Worm (Caenorhabditis elegans) whole organism, L1 larva: ENCODE measurements around the gene ssp-33.

Experiments used
- C16A3.4 ChIP-seq: fragments of 150-350 bp; optimal IDR thresholded peaks from 2 replicates; lab custom pipeline; 2014; ENCODE audit warnings: missing biosample characterization, missing genetic modification characterization
- F16B12.6 ChIP-seq: fragments of 150-350 bp; optimal IDR thresholded peaks from 2 replicates; lab custom pipeline; 2014; ENCODE audit warnings: missing biosample characterization, missing genetic modification characterization
- aly-2 ChIP-seq: fragments of 150-350 bp; optimal IDR thresholded peaks from 2 replicates; lab custom pipeline; 2014; ENCODE audit warnings: missing biosample characterization, missing genetic modification characterization
- blmp-1 ChIP-seq: fragments of 150-350 bp; optimal IDR thresholded peaks from 2 replicates; lab custom pipeline; 2014; ENCODE audit warnings: missing biosample characterization, missing genetic modification characterization
- ceh-82 ChIP-seq, 3 experiments: fragments of 150-350 bp in 1 of 3; sonication (generic microtip) in 2 of 3; optimal IDR thresholded peaks; 2 replicates each; lab custom pipeline; 2014 to 2017; ENCODE audit warnings: missing biosample characterization in 3 of 3, missing genetic modification characterization in 3 of 3
- ceh-88 ChIP-seq: fragments of 200-800 bp; sonication (Bioruptor generic); IDR thresholded peaks from 2 replicates; pipeline ENCODE4 v1.3.6; 2022; ENCODE audit warnings: missing genetic modification characterization, missing compliant biosample characterization
- dpl-1 ChIP-seq, 3 experiments: fragments of 150-350 bp in 2 of 3; sonication (generic microtip) in 1 of 3; optimal IDR thresholded peaks; 2 replicates each; lab custom pipeline; 2014 to 2017; ENCODE audit warnings: missing biosample characterization in 3 of 3, missing genetic modification characterization in 3 of 3, missing genetic modification reagents in 3 of 3
- efl-1 ChIP-seq, 4 experiments: fragments of 150-350 bp; optimal IDR thresholded peaks in 3 of 4; peaks in 1 of 4; 1 replicate in 1 of 4; 2 replicates in 3 of 4; lab custom pipeline; 2014; ENCODE audit warnings: missing biosample characterization in 2 of 4, missing genetic modification characterization in 2 of 4, missing genetic modification reagents in 2 of 4
- efl-3 ChIP-seq: fragments of 200-800 bp; sonication (Bioruptor generic); optimal IDR thresholded peaks from 2 replicates; lab custom pipeline; 2018; ENCODE audit warnings: mild to moderate bottlenecking, missing genetic modification characterization, missing compliant biosample characterization
- egl-13 ChIP-seq: sonication (generic microtip); optimal IDR thresholded peaks from 2 replicates; lab custom pipeline; 2016; ENCODE audit warnings: missing genotype, missing genetic modification reagents, missing genetic modification characterization, missing compliant biosample characterization
- egl-27 ChIP-seq, 2 experiments: fragments of 150-350 bp in 1 of 2; sonication (generic microtip); optimal IDR thresholded peaks; 3 replicates each; lab custom pipeline; 2017 to 2018; ENCODE audit warnings: missing biosample characterization in 2 of 2, missing genetic modification characterization in 2 of 2, missing genetic modification reagents in 2 of 2
- elt-2 ChIP-seq: sonication (generic microtip); optimal IDR thresholded peaks from 2 replicates; lab custom pipeline; 2016; ENCODE audit warnings: missing genetic modification characterization, mild to moderate bottlenecking, inconsistent platforms, missing compliant biosample characterization, missing genetic modification reagents
- elt-3 ChIP-seq, 6 experiments: fragments of 150-350 bp in 1 of 6; sonication (generic microtip); optimal IDR thresholded peaks; 2 replicates each; lab custom pipeline; 2017 to 2018; ENCODE audit warnings: missing biosample characterization in 6 of 6, missing genetic modification characterization in 6 of 6, inconsistent platforms in 1 of 6
- ets-5 ChIP-seq: fragments of 200-800 bp; sonication (Bioruptor generic); IDR thresholded peaks from 2 replicates; pipeline ENCODE4 v1.3.6; 2022; ENCODE audit warnings: missing genetic modification characterization, missing compliant biosample characterization
- fkh-10 ChIP-seq: sonication (generic microtip); optimal IDR thresholded peaks from 2 replicates; lab custom pipeline; 2017; ENCODE audit warnings: missing biosample characterization, missing genetic modification reagents, missing genetic modification characterization
- fkh-4 ChIP-seq: sonication (generic microtip); optimal IDR thresholded peaks from 2 replicates; lab custom pipeline; 2016; ENCODE audit warnings: missing compliant biosample characterization, missing genetic modification characterization, borderline replicate concordance
- fkh-8 ChIP-seq: sonication (generic microtip); optimal IDR thresholded peaks from 2 replicates; lab custom pipeline; 2016; ENCODE audit warnings: mild to moderate bottlenecking, missing genetic modification characterization, missing compliant biosample characterization
- fos-1 ChIP-seq: fragments of 150-350 bp; optimal IDR thresholded peaks from 2 replicates; lab custom pipeline; 2014; ENCODE audit warnings: missing biosample characterization, missing genetic modification characterization
- hlh-17 ChIP-seq: fragments of 200-800 bp; sonication (Bioruptor generic); optimal IDR thresholded peaks from 2 replicates; lab custom pipeline; 2018; ENCODE audit warnings: missing genetic modification characterization, mild to moderate bottlenecking, missing compliant biosample characterization, moderate library complexity, borderline replicate concordance
- hlh-4 ChIP-seq: sonication (generic microtip); optimal IDR thresholded peaks from 2 replicates; lab custom pipeline; 2016; ENCODE audit warnings: mild to moderate bottlenecking, missing genetic modification characterization, missing compliant biosample characterization
- hpl-2 ChIP-seq: fragments of 150-350 bp; optimal IDR thresholded peaks from 2 replicates; lab custom pipeline; 2014; ENCODE audit warnings: missing biosample characterization, missing genetic modification reagents, missing genetic modification characterization
- isw-1 ChIP-seq: fragments of 200-800 bp; sonication (Bioruptor generic); IDR thresholded peaks from 2 replicates; pipeline ENCODE4 v1.3.6; 2022; ENCODE audit warnings: missing genetic modification characterization, missing compliant biosample characterization
- jun-1 ChIP-seq: fragments of 150-350 bp; optimal IDR thresholded peaks from 2 replicates; lab custom pipeline; 2014; ENCODE audit warnings: missing biosample characterization, missing genetic modification reagents, missing genetic modification characterization
- lin-13 ChIP-seq: fragments of 150-350 bp; optimal IDR thresholded peaks from 2 replicates; lab custom pipeline; 2014; ENCODE audit warnings: missing biosample characterization, missing genetic modification reagents, missing genetic modification characterization
- lin-14 ChIP-seq: fragments of 200-800 bp; sonication (Bioruptor generic); optimal IDR thresholded peaks from 2 replicates; lab custom pipeline; 2018; ENCODE audit warnings: mild to moderate bottlenecking, missing genetic modification characterization, moderate library complexity, missing compliant biosample characterization
- lin-15B ChIP-seq: fragments of 150-350 bp; sonication (generic microtip); optimal IDR thresholded peaks from 3 replicates; lab custom pipeline; 2014; ENCODE audit warnings: missing biosample characterization, missing genetic modification characterization
- lin-35 ChIP-seq, 2 experiments: fragments of 150-350 bp; optimal IDR thresholded peaks; 2 replicates each; lab custom pipeline; 2014; ENCODE audit warnings: missing biosample characterization in 2 of 2, missing genetic modification characterization in 2 of 2, missing genetic modification reagents in 2 of 2
- lir-3 ChIP-seq: sonication (generic microtip); optimal IDR thresholded peaks from 2 replicates; lab custom pipeline; 2016; ENCODE audit warnings: mild to moderate bottlenecking, missing genetic modification characterization, moderate library complexity, missing compliant biosample characterization; ENCODE audit not compliant: poor library complexity
- lsy-2 ChIP-seq, 2 experiments: fragments of 150-350 bp; optimal IDR thresholded peaks; 2 replicates each; lab custom pipeline; 2014; ENCODE audit warnings: missing biosample characterization in 2 of 2, missing genetic modification characterization in 2 of 2
- mef-2 ChIP-seq: fragments of 150-350 bp; optimal IDR thresholded peaks from 2 replicates; lab custom pipeline; 2014; ENCODE audit warnings: missing biosample characterization, missing genetic modification characterization
- mep-1 ChIP-seq: fragments of 150-350 bp; optimal IDR thresholded peaks from 2 replicates; lab custom pipeline; 2014; ENCODE audit warnings: missing biosample characterization, missing genetic modification characterization
- nhr-12 ChIP-seq: sonication (generic microtip); optimal IDR thresholded peaks from 2 replicates; lab custom pipeline; 2017; ENCODE audit warnings: missing biosample characterization, missing genetic modification characterization
- nhr-20 ChIP-seq: sonication (generic microtip); optimal IDR thresholded peaks from 2 replicates; lab custom pipeline; 2016; ENCODE audit warnings: mild to moderate bottlenecking, missing genetic modification characterization, missing compliant biosample characterization
- nhr-47 ChIP-seq: sonication (generic microtip); optimal IDR thresholded peaks from 2 replicates; lab custom pipeline; 2016; ENCODE audit warnings: mild to moderate bottlenecking, missing genetic modification characterization, moderate library complexity, missing compliant biosample characterization
- nhr-71 ChIP-seq: sonication (generic microtip); optimal IDR thresholded peaks from 2 replicates; lab custom pipeline; 2016; ENCODE audit warnings: mild to moderate bottlenecking, missing genetic modification characterization, moderate library complexity, missing compliant biosample characterization
- nhr-77 ChIP-seq: fragments of 150-350 bp; optimal IDR thresholded peaks from 2 replicates; lab custom pipeline; 2014; ENCODE audit warnings: missing biosample characterization, missing genetic modification characterization
- nhr-85 ChIP-seq: sonication (generic microtip); peaks from one replicate; lab custom pipeline; 2016; ENCODE audit warnings: missing genetic modification characterization, inconsistent platforms, missing compliant biosample characterization
- pax-3 ChIP-seq: fragments of 200-800 bp; sonication (Bioruptor generic); optimal IDR thresholded peaks from 2 replicates; lab custom pipeline; 2018; ENCODE audit warnings: mild to moderate bottlenecking, missing genetic modification characterization, moderate library complexity, missing compliant biosample characterization
- snu-23 ChIP-seq: sonication (generic microtip); optimal IDR thresholded peaks from 2 replicates; lab custom pipeline; 2016; ENCODE audit warnings: missing genetic modification characterization, missing compliant biosample characterization
- sptf-1 ChIP-seq: fragments of 150-350 bp; optimal IDR thresholded peaks from 2 replicates; lab custom pipeline; 2014; ENCODE audit warnings: missing biosample characterization, missing genetic modification characterization
- tbx-2 ChIP-seq: sonication (generic microtip); optimal IDR thresholded peaks from 2 replicates; lab custom pipeline; 2016; ENCODE audit warnings: missing genetic modification characterization, missing compliant biosample characterization
- unc-30 ChIP-seq: sonication (generic microtip); optimal IDR thresholded peaks from 2 replicates; lab custom pipeline; 2017; ENCODE audit warnings: missing biosample characterization, missing genetic modification characterization
- unc-62 ChIP-seq: fragments of 150-350 bp; optimal IDR thresholded peaks from 2 replicates; lab custom pipeline; 2014; ENCODE audit warnings: missing biosample characterization, missing genetic modification reagents, missing genetic modification characterization
- xbp-1 ChIP-seq: sonication (generic microtip); optimal IDR thresholded peaks from 2 replicates; lab custom pipeline; 2016; ENCODE audit warnings: missing genetic modification characterization, missing compliant biosample characterization
- zag-1 ChIP-seq: fragments of 150-350 bp; optimal IDR thresholded peaks from 2 replicates; lab custom pipeline; 2014; ENCODE audit warnings: missing biosample characterization, missing genetic modification characterization
- ztf-11 ChIP-seq, 2 experiments: sonication (generic microtip); optimal IDR thresholded peaks; 2 replicates each; lab custom pipeline; 2016 to 2017; ENCODE audit warnings: missing genetic modification characterization in 2 of 2, missing biosample characterization in 1 of 2, missing compliant biosample characterization in 1 of 2
- ztf-4 ChIP-seq: fragments of 150-350 bp; optimal IDR thresholded peaks from 2 replicates; lab custom pipeline; 2014; ENCODE audit warnings: missing biosample characterization, missing genetic modification characterization

The ssp-33 gene

DNA sequence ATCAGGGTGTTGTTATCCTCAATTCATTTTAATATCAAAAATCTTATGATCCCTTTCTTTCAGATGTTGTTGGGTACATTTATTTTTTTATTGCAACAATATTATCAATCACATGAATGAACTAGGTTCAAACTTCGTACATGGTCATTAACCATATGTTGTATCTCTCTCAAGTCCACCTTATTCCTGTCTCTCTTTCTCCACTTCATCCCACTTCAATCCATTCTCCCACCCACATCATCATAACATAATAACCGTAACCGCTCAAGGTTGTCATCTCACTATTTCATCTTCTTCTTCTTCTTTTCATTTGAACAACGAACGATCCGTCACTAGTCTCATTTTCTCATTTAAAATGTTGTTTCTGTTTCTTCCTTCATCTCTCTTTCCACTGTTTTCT is 14.2 kb downstream of the ssp-33 start:
- no peak for TF ChIP-seq egl-27 (tag; optimal IDR thresholded peaks at IDR 0.05; lab: Kevin White, UChicago)
- no peak for TF ChIP-seq fkh-8 (tag; lab: Kevin White, UChicago)
- no peak for TF ChIP-seq C16A3.4
- TF ChIP-seq F16B12.6 (tag; lab: Kevin White, UChicago), result no peak
- TF ChIP-seq xbp-1 (tag; lab: Kevin White, UChicago), result no peak
- no peak for TF ChIP-seq egl-13
- no peak for TF ChIP-seq mef-2 (tag; lab: Kevin White, UChicago)
- TF ChIP-seq aly-2 (tag; lab: Kevin White, UChicago), result no peak
- TF ChIP-seq lir-3 (tag; lab: Kevin White, UChicago), result no peak
- no peak for TF ChIP-seq efl-1 (optimal IDR thresholded peaks at IDR 0.05; lab: Kevin White, UChicago)
- TF ChIP-seq efl-1 (GFP tag; optimal IDR thresholded peaks at IDR 0.05 in 1 of 2; lab: Kevin White, UChicago), result no peak
- no peak for TF ChIP-seq pax-3 (tag; lab: Kevin White, UChicago)
- no peak for TF ChIP-seq efl-3 (GFP tag; lab: Kevin White, UChicago)
- TF ChIP-seq lin-35 (GFP tag; optimal IDR thresholded peaks at IDR 0.05; lab: Kevin White, UChicago), result peak in 1 of 2 experiments; percentile 20
- no peak for TF ChIP-seq ztf-11 (tag; optimal IDR thresholded peaks at IDR 0.05; lab: Kevin White, UChicago)
- TF ChIP-seq lin-13 (GFP tag; lab: Kevin White, UChicago), result no peak
- TF ChIP-seq nhr-47, result no peak
- no peak for TF ChIP-seq ceh-88 (GFP tag; lab: Robert Waterston, UW)
- peak; percentile 29 for TF ChIP-seq nhr-71
- TF ChIP-seq blmp-1, result peak; percentile 70
- TF ChIP-seq elt-3 (tag; optimal IDR thresholded peaks at IDR 0.05; lab: Kevin White, UChicago), result peak in 2 of 6 experiments; percentile 4 to 28
- peak in 1 of 3 experiments; percentile 24 for TF ChIP-seq dpl-1 (GFP tag; optimal IDR thresholded peaks at IDR 0.05; lab: Kevin White, UChicago)
- TF ChIP-seq nhr-20 (tag; lab: Kevin White, UChicago), result peak; percentile 52
- peak; percentile 92 for TF ChIP-seq nhr-85 (tag; lab: Kevin White, UChicago)
- TF ChIP-seq nhr-77 (tag; lab: Kevin White, UChicago), result no peak
- TF ChIP-seq hlh-17, result no peak
- peak; percentile 31 for TF ChIP-seq snu-23 (GFP tag; lab: Kevin White, UChicago)
- TF ChIP-seq ceh-82 (tag; optimal IDR thresholded peaks at IDR 0.05; lab: Kevin White, UChicago), result no peak
- no peak for TF ChIP-seq nhr-12 (tag; lab: Kevin White, UChicago)
- no peak for TF ChIP-seq hpl-2 (GFP tag; lab: Kevin White, UChicago)
- no peak for TF ChIP-seq mep-1 (tag; lab: Kevin White, UChicago)
- TF ChIP-seq elt-2 (tag; lab: Kevin White, UChicago), result no peak
- TF ChIP-seq ets-5 (GFP tag; lab: Robert Waterston, UW), result no peak
- TF ChIP-seq fkh-10 (GFP tag; lab: Kevin White, UChicago), result no peak
- no peak for TF ChIP-seq tbx-2 (tag; lab: Kevin White, UChicago)
- TF ChIP-seq lin-14 (GFP tag; lab: Kevin White, UChicago), result no peak
- no peak for TF ChIP-seq unc-62 (GFP tag; lab: Kevin White, UChicago)
- no peak for TF ChIP-seq jun-1 (tag; lab: Kevin White, UChicago)
- no peak for TF ChIP-seq ztf-4 (tag; lab: Kevin White, UChicago)
- TF ChIP-seq lin-15B (tag; lab: Kevin White, UChicago), result no peak
- TF ChIP-seq lsy-2 (tag; optimal IDR thresholded peaks at IDR 0.05; lab: Kevin White, UChicago), result peak in 1 of 2 experiments; percentile 8
- no peak for TF ChIP-seq fos-1 (tag; lab: Kevin White, UChicago)
- no peak for TF ChIP-seq hlh-4 (tag; lab: Kevin White, UChicago)
- no peak for TF ChIP-seq isw-1
- no peak for TF ChIP-seq sptf-1 (tag; lab: Kevin White, UChicago)
- TF ChIP-seq zag-1, result no peak
- TF ChIP-seq fkh-4 (tag; lab: Kevin White, UChicago), result no peak
- no peak for TF ChIP-seq unc-30 (tag; lab: Kevin White, UChicago)
